Worm (Caenorhabditis elegans): ENCODE results near the gene C12D5.4.

Gene C12D5.4

DNA sequence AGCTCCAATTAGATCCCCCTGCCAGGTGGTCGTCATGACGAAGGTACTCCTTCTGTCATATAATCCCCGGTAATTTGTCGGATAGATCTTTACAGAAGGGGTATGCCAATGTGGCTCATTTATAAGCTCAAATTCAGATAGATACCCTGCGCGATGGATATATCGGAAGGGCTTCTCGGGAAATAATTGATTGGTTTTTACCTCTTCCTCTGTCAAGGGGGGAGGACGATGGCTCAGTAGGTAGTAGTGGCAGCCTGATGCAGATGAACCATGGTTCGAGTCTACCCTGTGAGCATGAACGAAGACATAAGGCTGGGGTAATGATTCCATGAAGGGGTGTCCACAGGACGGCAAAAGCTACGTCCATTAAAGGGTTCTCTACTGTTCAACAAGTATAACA is 25.2 kb upstream of the C12D5.4 start:
- TF ChIP-seq blmp-1 (tag; optimal IDR thresholded peaks at IDR 0.05) (no peak), elt-1 (tag; optimal IDR thresholded peaks at IDR 0.05; ENCODE audit: borderline replicate concordance, insufficient read depth) (no peak), lsy-2 (tag; optimal IDR thresholded peaks at IDR 0.05) (no peak), zip-8 (tag; optimal IDR thresholded peaks at IDR 0.05) (no peak), ces-1 (GFP tag; optimal IDR thresholded peaks at IDR 0.05) (no peak), tbx-8 (GFP tag; optimal IDR thresholded peaks at IDR 0.05) (no peak), ceh-39 (tag; optimal IDR thresholded peaks at IDR 0.05) (no peak), M03D4.4 (tag; optimal IDR thresholded peaks at IDR 0.05) (no peak), sem-2 (GFP tag; optimal IDR thresholded peaks at IDR 0.05) (no peak), mep-1 (tag; optimal IDR thresholded peaks at IDR 0.05) (no peak), sptf-1 (tag; optimal IDR thresholded peaks at IDR 0.05) (no peak), nhr-2 (tag; optimal IDR thresholded peaks at IDR 0.05) (no peak), ztf-11 (tag; optimal IDR thresholded peaks at IDR 0.05) (no peak), ham-2 (GFP tag; optimal IDR thresholded peaks at IDR 0.05) (no peak), ceh-83 (GFP tag; optimal IDR thresholded peaks at IDR 0.05) (no peak), unc-120 (tag; optimal IDR thresholded peaks at IDR 0.05; ENCODE audit: poor library complexity, severe bottlenecking) (no peak), lin-13 (tag; optimal IDR thresholded peaks at IDR 0.05) (no peak)

ce11 chrV:7649963-7650362 is 22.4 kb upstream of the C12D5.4 start:
- TF ChIP-seq unc-62 (GFP tag; optimal IDR thresholded peaks at IDR 0.05) (no peak), unc-39 (tag; optimal IDR thresholded peaks at IDR 0.05) (no peak), cnd-1 (tag; optimal IDR thresholded peaks at IDR 0.05) (no peak)

DNA sequence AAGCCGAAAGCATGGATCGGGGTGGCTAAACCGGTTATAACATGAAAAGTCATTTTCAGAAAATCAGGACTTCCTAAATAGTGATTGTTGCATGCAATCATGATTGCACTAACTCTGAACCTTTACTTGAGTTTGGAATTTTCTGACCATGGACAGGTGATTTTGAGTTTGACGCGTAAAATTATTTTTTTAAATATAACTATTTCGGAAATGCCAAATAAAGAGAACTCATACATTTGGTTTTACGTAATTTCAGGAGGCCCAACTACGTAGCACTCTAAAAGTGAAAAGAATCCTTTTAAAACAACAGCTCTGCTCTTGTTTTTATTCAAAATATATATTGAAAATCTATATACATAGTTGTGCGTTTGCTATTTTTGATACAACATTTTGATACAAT is 20.6 kb upstream of the C12D5.4 start, which contains the start of gene srh-234:
TSS of gene srh-234 (minus strand) at position 101 of the 400 bp plus-strand sequence.
- TF ChIP-seq unc-39 (tag; optimal IDR thresholded peaks at IDR 0.05) (no peak), nhr-237 (tag; optimal IDR thresholded peaks at IDR 0.05) (no peak), unc-62 (GFP tag; optimal IDR thresholded peaks at IDR 0.05) (no peak), M03D4.4 (tag; optimal IDR thresholded peaks at IDR 0.05) (no peak), cnd-1 (tag; optimal IDR thresholded peaks at IDR 0.05) (no peak), elt-1 (tag; optimal IDR thresholded peaks at IDR 0.05; ENCODE audit: borderline replicate concordance, insufficient read depth) (no peak), ceh-83 (GFP tag; optimal IDR thresholded peaks at IDR 0.05) (no peak), flh-1 (GFP tag; optimal IDR thresholded peaks at IDR 0.05) (no peak)

DNA sequence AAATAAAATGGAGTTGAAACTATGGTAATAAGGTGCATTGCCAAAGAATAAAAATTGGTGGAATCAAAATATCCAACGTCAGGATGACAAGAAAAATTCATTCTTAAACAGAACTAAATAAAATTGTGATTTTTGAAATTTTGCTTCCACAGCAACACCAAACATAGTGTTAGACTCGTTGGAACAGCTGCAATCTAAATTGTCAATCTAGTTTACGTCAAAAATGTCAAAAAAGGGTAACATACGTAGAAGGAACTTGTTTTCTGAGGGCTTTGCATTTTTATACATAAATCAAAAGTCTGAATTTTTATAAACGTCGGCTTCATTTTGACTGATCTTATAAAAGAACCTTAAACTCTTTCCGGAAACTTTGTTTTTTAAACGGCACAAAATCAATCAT is 18.8 kb upstream of the C12D5.4 start, which contains the start of gene srh-200:
TSS of gene srh-200 (minus strand) at position 101 of the 400 bp plus-strand sequence.
- TF ChIP-seq M03D4.4 (tag; optimal IDR thresholded peaks at IDR 0.05) (no peak), drap-1 (GFP tag; optimal IDR thresholded peaks at IDR 0.05) (no peak), elt-1 (tag; optimal IDR thresholded peaks at IDR 0.05; ENCODE audit: borderline replicate concordance, insufficient read depth) (no peak), mep-1 (tag; optimal IDR thresholded peaks at IDR 0.05) (no peak), unc-62 (GFP tag; optimal IDR thresholded peaks at IDR 0.05) (no peak), zip-8 (tag; optimal IDR thresholded peaks at IDR 0.05) (no peak), ceh-43 (GFP tag; optimal IDR thresholded peaks at IDR 0.05) (no peak), ceh-39 (tag; optimal IDR thresholded peaks at IDR 0.05) (no peak), lsy-2 (tag; optimal IDR thresholded peaks at IDR 0.05) (no peak), pha-4 (tag; optimal IDR thresholded peaks at IDR 0.05) (no peak), lin-32 (GFP tag; optimal IDR thresholded peaks at IDR 0.05) (no peak), mls-2 (tag; optimal IDR thresholded peaks at IDR 0.05) (no peak)

- TF ChIP-seq blmp-1 (tag; optimal IDR thresholded peaks at IDR 0.05) (no peak), ceh-43 (GFP tag; optimal IDR thresholded peaks at IDR 0.05) (no peak), unc-39 (tag; optimal IDR thresholded peaks at IDR 0.05) (no peak), nhr-28 (tag; optimal IDR thresholded peaks at IDR 0.05) (no peak)
Measured at ce11 chrV:7667940-7668339, 4.4 kb upstream of the C12D5.4 start, which contains the start of gene C12D5.5. TSS of gene C12D5.5 (plus strand) at chrV:7668240.

DNA sequence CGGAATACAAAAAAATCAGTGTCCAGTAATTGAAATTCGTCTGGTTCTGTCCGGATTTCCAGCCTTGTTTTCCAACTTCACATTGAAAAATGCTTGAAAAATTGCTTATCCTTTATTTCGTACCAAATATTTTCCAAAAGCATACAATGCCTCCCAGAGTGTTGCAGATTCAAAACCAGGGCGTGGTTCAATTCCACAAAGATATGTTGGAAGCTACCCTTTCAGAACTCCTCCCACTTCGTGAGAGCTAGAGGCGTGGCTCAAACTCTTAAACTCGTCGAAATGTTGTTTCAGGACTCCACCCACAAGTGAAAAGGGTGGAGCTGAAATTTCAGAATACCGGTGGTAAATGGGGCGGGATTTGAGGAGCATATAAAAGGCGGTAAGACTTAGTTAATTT is 3.5 kb downstream of the C12D5.4 start, which contains the start of gene C12D5.3:
TSS of gene C12D5.3 (plus strand) at position 301 of the 400 bp plus-strand sequence.
- TF ChIP-seq M03D4.4 (tag; optimal IDR thresholded peaks at IDR 0.05) (no peak), tbx-8 (GFP tag; optimal IDR thresholded peaks at IDR 0.05) (no peak), ham-2 (GFP tag; optimal IDR thresholded peaks at IDR 0.05) (no peak), unc-62 (GFP tag; optimal IDR thresholded peaks at IDR 0.05) (no peak), drap-1 (GFP tag; optimal IDR thresholded peaks at IDR 0.05) (no peak), zip-8 (tag; optimal IDR thresholded peaks at IDR 0.05) (no peak), elt-3 (tag; optimal IDR thresholded peaks at IDR 0.05) (no peak), lin-13 (tag; optimal IDR thresholded peaks at IDR 0.05) (no peak), bed-3 (GFP tag; optimal IDR thresholded peaks at IDR 0.05) (no peak), lsy-2 (tag; optimal IDR thresholded peaks at IDR 0.05) (no peak), nhr-237 (tag; optimal IDR thresholded peaks at IDR 0.05) (no peak)

Data from whole organism, mixed stage, embryonic.